Worm (Caenorhabditis elegans): ENCODE results near the gene Y119D3B.21.

DNA sequence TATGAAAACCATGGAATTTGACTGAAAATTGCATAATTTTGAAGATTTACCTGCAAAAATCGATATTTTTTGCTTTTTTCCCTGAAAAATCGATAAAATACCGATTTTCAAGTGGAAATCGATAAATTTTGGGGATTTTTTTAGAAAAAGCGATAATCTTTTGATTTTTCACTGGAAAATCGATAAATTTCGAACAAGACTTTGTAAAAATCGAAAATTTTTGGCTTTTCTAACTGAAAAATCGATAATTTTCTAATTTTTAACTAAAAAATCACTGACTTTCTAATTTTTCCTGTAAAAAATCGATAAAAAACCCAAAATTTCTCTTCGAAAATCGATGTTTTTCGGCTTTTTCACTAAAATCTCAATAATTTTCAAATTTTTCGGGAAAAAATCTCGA is 8.5 kb upstream of the Y119D3B.21 start:
- TF ChIP-seq pqm-1 (tag; optimal IDR thresholded peaks at IDR 0.05) (no peak), aly-2 (tag; optimal IDR thresholded peaks at IDR 0.05) (no peak), ceh-88 (GFP tag; IDR thresholded peaks at IDR 0.05) (no peak), grh-1 (GFP tag; IDR thresholded peaks at IDR 0.05) (no peak), unc-62 (GFP tag; optimal IDR thresholded peaks at IDR 0.05) (no peak), blmp-1 (tag; optimal IDR thresholded peaks at IDR 0.05) (no peak), fkh-8 (tag; optimal IDR thresholded peaks at IDR 0.05) (no peak), skn-1 (tag; optimal IDR thresholded peaks at IDR 0.05) (no peak)

Measured in whole organism, L1 larva.